Worm (Caenorhabditis elegans) whole organism, L2 larva: ENCODE measurements around the gene mak-1.

Source experiments
- ZK546.5 ChIP-seq: sonication (generic microtip); optimal IDR thresholded peaks from 2 replicates; lab custom pipeline; 2017; ENCODE audit warnings: missing biosample characterization, missing genetic modification characterization
- alr-1 ChIP-seq: fragments of 150-350 bp; optimal IDR thresholded peaks from 2 replicates; lab custom pipeline; 2014; ENCODE audit warnings: missing biosample characterization, missing genetic modification characterization
- ama-1 ChIP-seq: fragments of 150-350 bp; optimal IDR thresholded peaks from 2 replicates; lab custom pipeline; 2018; ENCODE audit warnings: inconsistent platforms
- blmp-1 ChIP-seq: sonication (generic microtip); optimal IDR thresholded peaks from 2 replicates; lab custom pipeline; 2017; ENCODE audit warnings: missing genetic modification characterization, mild to moderate bottlenecking, missing compliant biosample characterization, antibody characterized with exemption, moderate library complexity; ENCODE audit not compliant: insufficient read depth
- ceh-16 ChIP-seq: fragments of 150-350 bp; optimal IDR thresholded peaks from 2 replicates; lab custom pipeline; 2014; ENCODE audit warnings: missing biosample characterization, missing genetic modification characterization
- ceh-82 ChIP-seq: fragments of 150-350 bp; optimal IDR thresholded peaks from 2 replicates; lab custom pipeline; 2014; ENCODE audit warnings: missing biosample characterization, missing genetic modification characterization
- crh-2 ChIP-seq: sonication (generic microtip); optimal IDR thresholded peaks from 2 replicates; lab custom pipeline; 2017; ENCODE audit warnings: missing biosample characterization, missing genetic modification characterization
- dmd-4 ChIP-seq: sonication (generic microtip); optimal IDR thresholded peaks from 2 replicates; lab custom pipeline; 2017; ENCODE audit warnings: missing biosample characterization, missing genetic modification characterization
- egl-27 ChIP-seq: sonication (generic microtip); optimal IDR thresholded peaks from 3 replicates; lab custom pipeline; 2017; ENCODE audit warnings: missing biosample characterization, missing genetic modification reagents, missing genetic modification characterization
- elt-1 ChIP-seq: fragments of 150-350 bp; optimal IDR thresholded peaks from 2 replicates; lab custom pipeline; 2014; ENCODE audit warnings: missing biosample characterization, missing genetic modification characterization
- fos-1 ChIP-seq: fragments of 150-350 bp; optimal IDR thresholded peaks from 2 replicates; lab custom pipeline; 2014; ENCODE audit warnings: missing biosample characterization, missing genetic modification characterization
- gmeb-1 ChIP-seq: fragments of 150-350 bp; optimal IDR thresholded peaks from 2 replicates; lab custom pipeline; 2014; ENCODE audit warnings: missing biosample characterization, missing genetic modification characterization
- lin-11 ChIP-seq: fragments of 150-350 bp; sonication (generic microtip); optimal IDR thresholded peaks from 2 replicates; lab custom pipeline; 2014; ENCODE audit warnings: missing biosample characterization, missing genetic modification characterization, inconsistent platforms, mixed read lengths
- lin-13 ChIP-seq: fragments of 150-350 bp; optimal IDR thresholded peaks from 2 replicates; lab custom pipeline; 2014; ENCODE audit warnings: missing biosample characterization, missing genetic modification reagents, missing genetic modification characterization
- lin-39 ChIP-seq: fragments of 150-350 bp; optimal IDR thresholded peaks from 2 replicates; lab custom pipeline; 2014; ENCODE audit warnings: missing biosample characterization, missing genetic modification reagents, missing genetic modification characterization
- mab-5 ChIP-seq: fragments of 150-350 bp; optimal IDR thresholded peaks from 2 replicates; lab custom pipeline; 2014; ENCODE audit warnings: missing biosample characterization, missing genetic modification characterization
- mbf-1 ChIP-seq: sonication (generic microtip); optimal IDR thresholded peaks from 2 replicates; lab custom pipeline; 2017; ENCODE audit warnings: missing biosample characterization, missing genetic modification characterization
- nhr-10 ChIP-seq: sonication (generic microtip); optimal IDR thresholded peaks from 2 replicates; lab custom pipeline; 2017; ENCODE audit warnings: missing biosample characterization, missing genetic modification characterization
- nhr-11 ChIP-seq: fragments of 150-350 bp; optimal IDR thresholded peaks from 2 replicates; lab custom pipeline; 2014; ENCODE audit warnings: missing biosample characterization, missing genetic modification characterization
- nhr-12 ChIP-seq: fragments of 150-350 bp; optimal IDR thresholded peaks from 2 replicates; lab custom pipeline; 2014; ENCODE audit warnings: missing biosample characterization, missing genetic modification characterization
- nhr-21 ChIP-seq: fragments of 150-350 bp; optimal IDR thresholded peaks from 2 replicates; lab custom pipeline; 2014; ENCODE audit warnings: missing biosample characterization, missing genetic modification characterization
- nhr-237 ChIP-seq: fragments of 150-350 bp; optimal IDR thresholded peaks from 2 replicates; lab custom pipeline; 2014; ENCODE audit warnings: missing biosample characterization, missing genetic modification characterization
- nhr-25 ChIP-seq: fragments of 150-350 bp; sonication (generic microtip); optimal IDR thresholded peaks from 3 replicates; lab custom pipeline; 2014; ENCODE audit warnings: missing biosample characterization, missing genetic modification characterization
- nhr-6 ChIP-seq: fragments of 150-350 bp; optimal IDR thresholded peaks from 2 replicates; lab custom pipeline; 2014; ENCODE audit warnings: missing biosample characterization, missing genetic modification characterization
- nhr-77 ChIP-seq: fragments of 150-350 bp; optimal IDR thresholded peaks from 2 replicates; lab custom pipeline; 2014; ENCODE audit warnings: missing biosample characterization, missing genetic modification characterization
- sem-4 ChIP-seq: fragments of 150-350 bp; optimal IDR thresholded peaks from 2 replicates; lab custom pipeline; 2014; ENCODE audit warnings: missing biosample characterization, missing genetic modification reagents, missing genetic modification characterization
- skn-1 ChIP-seq: sonication (generic microtip); optimal IDR thresholded peaks from 2 replicates; lab custom pipeline; 2017; ENCODE audit warnings: missing biosample characterization, missing genetic modification characterization
- sma-3 ChIP-seq: sonication (generic microtip); optimal IDR thresholded peaks from 2 replicates; lab custom pipeline; 2016; ENCODE audit warnings: missing genetic modification reagents, missing genetic modification characterization, missing compliant biosample characterization
- sma-9 ChIP-seq, 2 experiments: fragments of 150-350 bp in 1 of 2; sonication (generic microtip) in 1 of 2; optimal IDR thresholded peaks; 2 replicates each; lab custom pipeline; 2014 to 2016; ENCODE audit warnings: missing genetic modification characterization in 2 of 2, mild to moderate bottlenecking in 1 of 2, missing biosample characterization in 1 of 2, missing compliant biosample characterization in 1 of 2, missing genetic modification reagents in 1 of 2, moderate library complexity in 1 of 2
- snpc-4 ChIP-seq: fragments of 150-350 bp; optimal IDR thresholded peaks from 2 replicates; lab custom pipeline; 2014; ENCODE audit warnings: missing biosample characterization, missing genetic modification characterization
- unc-39 ChIP-seq: fragments of 150-350 bp; optimal IDR thresholded peaks from 2 replicates; lab custom pipeline; 2014; ENCODE audit warnings: missing biosample characterization, missing genetic modification characterization
- unc-55 ChIP-seq: fragments of 150-350 bp; sonication (generic microtip); optimal IDR thresholded peaks from 3 replicates; lab custom pipeline; 2014; ENCODE audit warnings: missing biosample characterization, missing genetic modification reagents, missing genetic modification characterization
- unc-62 ChIP-seq: fragments of 150-350 bp; optimal IDR thresholded peaks from 2 replicates; lab custom pipeline; 2014; ENCODE audit warnings: missing biosample characterization, missing genetic modification reagents, missing genetic modification characterization
- zag-1 ChIP-seq: fragments of 150-350 bp; optimal IDR thresholded peaks from 2 replicates; lab custom pipeline; 2014; ENCODE audit warnings: missing biosample characterization, missing genetic modification characterization
- ztf-11 ChIP-seq: sonication (generic microtip); optimal IDR thresholded peaks from 2 replicates; lab custom pipeline; 2017; ENCODE audit warnings: missing biosample characterization, missing genetic modification characterization
- ztf-4 ChIP-seq: fragments of 150-350 bp; optimal IDR thresholded peaks from 2 replicates; lab custom pipeline; 2014; ENCODE audit warnings: missing biosample characterization, missing genetic modification characterization

The mak-1 gene

ce11 chrII:8751042-8751441 lies 7.2 kb downstream of the mak-1 start (continued):
- TF ChIP-seq nhr-11 (tag; lab: Kevin White, UChicago) (no peak), snpc-4 (tag; lab: Kevin White, UChicago) (no peak), sma-3 (GFP tag; lab: Kevin White, UChicago) (no peak), skn-1 (tag; lab: Kevin White, UChicago) (no peak), zag-1 (tag; lab: Kevin White, UChicago) (no peak), sma-9 (GFP tag; optimal IDR thresholded peaks at IDR 0.05; lab: Kevin White, UChicago) (peak; percentile 1), sma-9 (tag; optimal IDR thresholded peaks at IDR 0.05; lab: Kevin White, UChicago) (no peak), nhr-10 (tag; lab: Kevin White, UChicago) (no peak), egl-27 (peak; percentile 74)

- TF ChIP-seq nhr-6 (tag; lab: Kevin White, UChicago) (no peak), nhr-25 (tag; lab: Kevin White, UChicago) (no peak)
Observed at ce11 chrII:8751686-8752085, 7.8 kb downstream of the mak-1 start, which contains the start of gene atf-2. Gene atf-2 (plus strand): TSS chrII:8751986.

ce11 chrII:8755270-8755669 lies 11.4 kb downstream of the mak-1 start, which contains the start of gene K08F8.7:
Gene K08F8.7 (minus strand): TSS chrII:8755370.
- TF ChIP-seq nhr-10 (tag; lab: Kevin White, UChicago) (no peak), snpc-4 (tag; lab: Kevin White, UChicago) (no peak), ceh-16 (tag; lab: Kevin White, UChicago) (no peak), ama-1 (no peak), egl-27 (no peak), lin-39 (tag; lab: Kevin White, UChicago) (no peak), sma-3 (GFP tag; lab: Kevin White, UChicago) (no peak), alr-1 (tag; lab: Kevin White, UChicago) (no peak), blmp-1 (no peak), lin-11 (tag; lab: Kevin White, UChicago) (no peak), lin-13 (no peak), nhr-21 (no peak), crh-2 (tag; lab: Kevin White, UChicago) (no peak), unc-39 (no peak), elt-1 (tag; lab: Kevin White, UChicago) (no peak), ztf-11 (tag; lab: Kevin White, UChicago) (no peak), unc-55 (GFP tag; lab: Kevin White, UChicago) (no peak), unc-62 (GFP tag; lab: Kevin White, UChicago) (no peak), mab-5 (tag; lab: Kevin White, UChicago) (no peak)

ce11 chrII:8759493-8759892 lies 15.6 kb downstream of the mak-1 start, which contains the start of gene fut-1:
Gene fut-1 (minus strand): TSS chrII:8759593.
- TF ChIP-seq ama-1: no peak
- no peak for TF ChIP-seq fos-1 (tag; lab: Kevin White, UChicago)
- no peak for TF ChIP-seq sem-4 (tag; lab: Kevin White, UChicago)
- no peak for TF ChIP-seq mbf-1 (tag; lab: Kevin White, UChicago)
- no peak for TF ChIP-seq egl-27
- TF ChIP-seq ceh-82 (tag; lab: Kevin White, UChicago): no peak
- no peak for TF ChIP-seq blmp-1
- no peak for TF ChIP-seq ceh-16 (tag; lab: Kevin White, UChicago)
- TF ChIP-seq ZK546.5 (tag; lab: Kevin White, UChicago): no peak
- TF ChIP-seq ztf-11 (tag; lab: Kevin White, UChicago): no peak
- no peak for TF ChIP-seq nhr-12 (tag; lab: Kevin White, UChicago)
- TF ChIP-seq mab-5 (tag; lab: Kevin White, UChicago): no peak
- TF ChIP-seq dmd-4 (tag; lab: Kevin White, UChicago): no peak
- TF ChIP-seq ztf-4 (tag; lab: Kevin White, UChicago): no peak
- TF ChIP-seq nhr-237 (tag; lab: Kevin White, UChicago): no peak
- TF ChIP-seq zag-1 (tag; lab: Kevin White, UChicago): no peak
- no peak for TF ChIP-seq lin-11 (tag; lab: Kevin White, UChicago)
- TF ChIP-seq lin-39 (tag; lab: Kevin White, UChicago): no peak

ce11 chrII:8761739-8762138 lies 17.9 kb downstream of the mak-1 start:
- TF ChIP-seq lin-11 (tag; lab: Kevin White, UChicago) (no peak), ama-1 (no peak), nhr-25 (tag; lab: Kevin White, UChicago) (no peak), gmeb-1 (tag; lab: Kevin White, UChicago) (no peak), fos-1 (tag; lab: Kevin White, UChicago) (peak; percentile 63), alr-1 (tag; lab: Kevin White, UChicago) (no peak), nhr-77 (tag; lab: Kevin White, UChicago) (no peak)
